Worm (Caenorhabditis elegans) whole organism, young adult: ENCODE results near the gene T10B5.10.

Experiments
- F33H1.4 ChIP-seq: fragments of 200-800 bp; sonication (Bioruptor generic); IDR thresholded peaks from 2 replicates; pipeline ENCODE4 v1.3.6; 2022; ENCODE audit warnings: missing genetic modification reagents, missing genetic modification characterization, missing compliant biosample characterization
- athp-1 ChIP-seq: sonication (generic microtip); optimal IDR thresholded peaks from 2 replicates; lab custom pipeline; 2017; ENCODE audit warnings: mild to moderate bottlenecking, missing genetic modification characterization, missing compliant biosample characterization
- ceh-27 ChIP-seq: fragments of 200-800 bp; sonication (Bioruptor generic); optimal IDR thresholded peaks from 2 replicates; lab custom pipeline; 2018; ENCODE audit warnings: mild to moderate bottlenecking, missing genetic modification characterization, moderate library complexity, missing compliant biosample characterization
- ets-4 ChIP-seq: fragments of 200-800 bp; sonication (Bioruptor generic); optimal IDR thresholded peaks from 2 replicates; lab custom pipeline; 2018; ENCODE audit warnings: mild to moderate bottlenecking, missing genetic modification characterization, missing compliant biosample characterization
- sdz-38 ChIP-seq: sonication (generic microtip); optimal IDR thresholded peaks from 2 replicates; lab custom pipeline; 2016; ENCODE audit warnings: missing genotype, missing genetic modification characterization, missing compliant biosample characterization
- sea-2 ChIP-seq: fragments of 200-800 bp; sonication (Bioruptor generic); IDR thresholded peaks from 2 replicates; pipeline ENCODE4 v1.3.6; 2022; ENCODE audit warnings: missing genetic modification characterization, missing compliant biosample characterization

DNA sequence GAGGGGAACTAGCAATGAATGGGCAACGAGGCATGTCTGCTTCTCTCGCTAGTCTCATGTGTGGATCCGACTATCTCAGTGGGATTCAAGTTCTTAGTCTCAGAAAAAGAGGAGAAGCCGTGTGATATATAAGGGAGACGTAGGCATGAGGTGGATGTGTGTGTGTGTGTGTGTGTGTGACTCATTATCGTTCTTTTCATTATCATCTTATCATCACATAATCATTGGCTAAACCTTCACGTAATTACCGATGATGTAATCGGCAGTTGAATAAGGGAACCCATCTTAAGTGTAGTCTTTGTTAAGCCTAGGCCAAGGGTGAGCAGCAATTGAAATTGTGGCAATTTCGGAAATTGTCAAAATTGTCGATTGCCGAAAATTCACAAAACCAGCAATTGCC, 26.1 kb downstream of the T10B5.10 start, which contains the start of gene Y32G9B.1:
- TF ChIP-seq F33H1.4 (GFP tag; lab: Robert Waterston, UW), result no peak
- no peak for TF ChIP-seq athp-1
- TF ChIP-seq ets-4 (GFP tag; lab: Kevin White, UChicago), result no peak
- TF ChIP-seq ceh-27, result no peak
- TF ChIP-seq sea-2 (GFP tag; lab: Robert Waterston, UW), result no peak
- no peak for TF ChIP-seq sdz-38
